Worm (Caenorhabditis elegans) whole organism, L4 larva: ENCODE data around the gene rpl-15.
A peak's percentile ranks its signal among the peaks of the same experiment; 100 is the strongest.

Source experiments
- F49E8.2 ChIP-seq: sonication (generic microtip); optimal IDR thresholded peaks from 2 replicates; lab custom pipeline; 2016; ENCODE audit warnings: missing compliant biosample characterization, mild to moderate bottlenecking, missing genetic modification characterization, borderline replicate concordance
- T26A8.4 ChIP-seq: fragments of 200-800 bp; sonication (Bioruptor generic); IDR thresholded peaks from 2 replicates; pipeline ENCODE4 v1.3.6; 2022; ENCODE audit warnings: missing genetic modification characterization, missing compliant biosample characterization
- Y48G9A.11 ChIP-seq: fragments of 200-800 bp; sonication (Bioruptor generic); IDR thresholded peaks from 2 replicates; pipeline ENCODE4 v1.3.6; 2022; ENCODE audit warnings: missing genetic modification reagents, missing genetic modification characterization, missing compliant biosample characterization
- Y5F2A.4 ChIP-seq: fragments of 200-800 bp; sonication (Bioruptor generic); optimal IDR thresholded peaks from 2 replicates; lab custom pipeline; 2018; ENCODE audit warnings: mild to moderate bottlenecking, missing genetic modification characterization, missing compliant biosample characterization
- Y75B8A.6 ChIP-seq: fragments of 200-800 bp; sonication (Bioruptor generic); IDR thresholded peaks from 2 replicates; pipeline ENCODE4 v1.3.6; 2022; ENCODE audit warnings: missing genetic modification reagents, missing genetic modification characterization, missing compliant biosample characterization
- ama-1 ChIP-seq: fragments of 150-350 bp; optimal IDR thresholded peaks from 2 replicates; lab custom pipeline; 2014; ENCODE audit warnings: inconsistent platforms, mixed read lengths
- attf-4 ChIP-seq: sonication (generic microtip); optimal IDR thresholded peaks from 3 replicates; lab custom pipeline; 2017; ENCODE audit warnings: missing biosample characterization, missing genetic modification characterization
- ceh-32 ChIP-seq: sonication (generic microtip); optimal IDR thresholded peaks from 2 replicates; lab custom pipeline; 2016; ENCODE audit warnings: mild to moderate bottlenecking, missing genetic modification characterization, missing compliant biosample characterization; ENCODE audit not compliant: poor library complexity
- ceh-44 ChIP-seq: fragments of 200-800 bp; sonication (Bioruptor generic); IDR thresholded peaks from 2 replicates; pipeline ENCODE4 v1.3.6; 2022; ENCODE audit warnings: missing genetic modification reagents, missing genetic modification characterization, missing compliant biosample characterization
- daf-16 ChIP-seq, 3 experiments: sonication (generic microtip); optimal IDR thresholded peaks; 2 replicates each; lab custom pipeline; 2016 to 2017; ENCODE audit warnings: missing genetic modification characterization in 3 of 3, missing genetic modification reagents in 3 of 3, mild to moderate bottlenecking in 2 of 3, missing compliant biosample characterization in 2 of 3, missing biosample characterization in 1 of 3, moderate library complexity in 1 of 3
- daf-8 ChIP-seq: fragments of 200-800 bp; sonication (Bioruptor generic); IDR thresholded peaks from 2 replicates; pipeline ENCODE4 v1.3.6; 2022; ENCODE audit warnings: missing genetic modification characterization, missing compliant biosample characterization
- dmd-6 ChIP-seq: fragments of 200-800 bp; sonication (Bioruptor generic); IDR thresholded peaks from 2 replicates; pipeline ENCODE4 v1.3.6; 2022; ENCODE audit warnings: missing genetic modification reagents, missing genetic modification characterization, missing compliant biosample characterization
- dmd-8 ChIP-seq: fragments of 200-800 bp; sonication (Bioruptor generic); IDR thresholded peaks from 2 replicates; pipeline ENCODE4 v1.3.6; 2022; ENCODE audit warnings: missing genetic modification characterization, missing compliant biosample characterization
- duxl-1 ChIP-seq: sonication (generic microtip); optimal IDR thresholded peaks from 2 replicates; lab custom pipeline; 2016; ENCODE audit warnings: mild to moderate bottlenecking, missing genetic modification characterization, moderate library complexity, missing compliant biosample characterization; ENCODE audit not compliant: poor library complexity
- dve-1 ChIP-seq: sonication (generic microtip); optimal IDR thresholded peaks from 2 replicates; lab custom pipeline; 2017; ENCODE audit warnings: antibody characterized with exemption, mild to moderate bottlenecking, missing genetic modification characterization, missing compliant biosample characterization; ENCODE audit not compliant: insufficient read depth
- egl-43 ChIP-seq: fragments of 200-800 bp; sonication (Bioruptor generic); IDR thresholded peaks from 2 replicates; pipeline ENCODE4 v1.3.6; 2022; ENCODE audit warnings: missing genetic modification reagents, missing genetic modification characterization, missing compliant biosample characterization
- hmg-1.1 ChIP-seq: fragments of 200-800 bp; sonication (Bioruptor generic); IDR thresholded peaks from 2 replicates; pipeline ENCODE4 v1.3.6; 2022; ENCODE audit warnings: missing genetic modification reagents, missing genetic modification characterization, missing compliant biosample characterization
- jun-1 ChIP-seq: fragments of 150-350 bp; optimal IDR thresholded peaks from 2 replicates; lab custom pipeline; 2014; ENCODE audit warnings: missing biosample characterization, missing genetic modification reagents, missing genetic modification characterization
- lim-7 ChIP-seq: fragments of 200-800 bp; sonication (Bioruptor generic); IDR thresholded peaks from 2 replicates; pipeline ENCODE4 v1.3.6; 2022; ENCODE audit warnings: missing genetic modification characterization, missing compliant biosample characterization
- lin-1 ChIP-seq: fragments of 200-800 bp; sonication (Bioruptor generic); IDR thresholded peaks from 2 replicates; pipeline ENCODE4 v1.3.6; 2022; ENCODE audit warnings: missing genetic modification reagents, missing genetic modification characterization, missing compliant biosample characterization
- lin-13 ChIP-seq: fragments of 150-350 bp; optimal IDR thresholded peaks from 2 replicates; lab custom pipeline; 2014; ENCODE audit warnings: missing biosample characterization, missing genetic modification reagents, missing genetic modification characterization
- lin-29 ChIP-seq: fragments of 200-800 bp; sonication (Bioruptor generic); IDR thresholded peaks from 2 replicates; pipeline ENCODE4 v1.3.6; 2022; ENCODE audit warnings: missing genetic modification reagents, missing genetic modification characterization, missing compliant biosample characterization
- lin-39 ChIP-seq: fragments of 150-350 bp; optimal IDR thresholded peaks from 2 replicates; lab custom pipeline; 2014; ENCODE audit warnings: missing biosample characterization, missing genetic modification reagents, missing genetic modification characterization
- lsy-2 ChIP-seq, 2 experiments: fragments of 150-350 bp in 1 of 2; sonication (generic microtip) in 1 of 2; optimal IDR thresholded peaks; 2 replicates each; lab custom pipeline; 2014 to 2017; ENCODE audit warnings: missing biosample characterization in 2 of 2, missing genetic modification characterization in 2 of 2
- mdt-29 ChIP-seq: fragments of 200-800 bp; sonication (Bioruptor generic); IDR thresholded peaks from 2 replicates; pipeline ENCODE4 v1.3.6; 2022; ENCODE audit warnings: missing genetic modification reagents, missing genetic modification characterization, missing compliant biosample characterization
- mep-1 ChIP-seq: fragments of 150-350 bp; sonication (generic microtip); optimal IDR thresholded peaks from 3 replicates; lab custom pipeline; 2014; ENCODE audit warnings: missing biosample characterization, missing genetic modification characterization
- mes-2 ChIP-seq: sonication (generic microtip); optimal IDR thresholded peaks from 2 replicates; lab custom pipeline; 2016; ENCODE audit warnings: missing genotype, mild to moderate bottlenecking, missing genetic modification characterization, missing compliant biosample characterization; ENCODE audit not compliant: poor library complexity, severe bottlenecking
- mxl-3 ChIP-seq: fragments of 200-800 bp; sonication (Bioruptor generic); optimal IDR thresholded peaks from 2 replicates; lab custom pipeline; 2018; ENCODE audit warnings: mild to moderate bottlenecking, missing genetic modification characterization, missing compliant biosample characterization
- nhr-111 ChIP-seq: fragments of 200-800 bp; sonication (Bioruptor generic); optimal IDR thresholded peaks from 2 replicates; lab custom pipeline; 2018; ENCODE audit warnings: mild to moderate bottlenecking, missing genetic modification characterization, missing compliant biosample characterization
- nhr-237 ChIP-seq: sonication (generic microtip); optimal IDR thresholded peaks from 2 replicates; lab custom pipeline; 2017; ENCODE audit warnings: missing biosample characterization, missing genetic modification characterization
- nhr-41 ChIP-seq: fragments of 200-800 bp; sonication (Bioruptor generic); IDR thresholded peaks from 2 replicates; pipeline ENCODE4 v1.3.6; 2022; ENCODE audit warnings: missing genetic modification reagents, missing genetic modification characterization, missing compliant biosample characterization
- nhr-42 ChIP-seq: fragments of 200-800 bp; sonication (Bioruptor generic); IDR thresholded peaks from 2 replicates; pipeline ENCODE4 v1.3.6; 2022; ENCODE audit warnings: missing genetic modification characterization, missing compliant biosample characterization
- nhr-48 ChIP-seq: sonication (generic microtip); optimal IDR thresholded peaks from 2 replicates; lab custom pipeline; 2016; ENCODE audit warnings: mild to moderate bottlenecking, missing genetic modification characterization, missing compliant biosample characterization
- nhr-76 ChIP-seq: fragments of 150-350 bp; optimal IDR thresholded peaks from 2 replicates; lab custom pipeline; 2014; ENCODE audit warnings: missing biosample characterization, missing genetic modification characterization
- pha-4 ChIP-seq, 2 experiments: fragments of 150-350 bp in 1 of 2; fragments of 200-800 bp in 1 of 2; sonication (Bioruptor generic) in 1 of 2; IDR thresholded peaks in 1 of 2; optimal IDR thresholded peaks in 1 of 2; 2 replicates each; pipeline versions ENCODE4 v1.3.6 to Lab custom; 2014 to 2022; ENCODE audit warnings: missing genetic modification characterization in 2 of 2, missing genetic modification reagents in 2 of 2, missing biosample characterization in 1 of 2, missing compliant biosample characterization in 1 of 2
- saeg-2 ChIP-seq: fragments of 200-800 bp; sonication (Bioruptor generic); IDR thresholded peaks from 2 replicates; pipeline ENCODE4 v1.3.6; 2022; ENCODE audit warnings: missing genetic modification reagents, missing genetic modification characterization, missing compliant biosample characterization
- set-16 ChIP-seq: fragments of 200-800 bp; sonication (Bioruptor generic); IDR thresholded peaks from 2 replicates; pipeline ENCODE4 v1.3.6; 2022; ENCODE audit warnings: missing genetic modification reagents, missing genetic modification characterization, missing compliant biosample characterization
- snpc-1.2 ChIP-seq: fragments of 200-800 bp; sonication (Bioruptor generic); IDR thresholded peaks from 2 replicates; pipeline ENCODE4 v1.3.6; 2022; ENCODE audit warnings: missing genetic modification reagents, missing genetic modification characterization, missing compliant biosample characterization
- snpc-4 ChIP-seq: fragments of 150-350 bp; optimal IDR thresholded peaks from 2 replicates; lab custom pipeline; 2014; ENCODE audit warnings: missing biosample characterization, missing genetic modification characterization
- tag-97 ChIP-seq: fragments of 200-800 bp; sonication (Bioruptor generic); IDR thresholded peaks from 2 replicates; pipeline ENCODE4 v1.3.6; 2022; ENCODE audit warnings: missing genetic modification characterization, missing compliant biosample characterization
- vab-7 ChIP-seq: fragments of 200-800 bp; sonication (Bioruptor generic); IDR thresholded peaks from 2 replicates; pipeline ENCODE4 v1.3.6; 2022; ENCODE audit warnings: missing genetic modification reagents, missing genetic modification characterization, missing compliant biosample characterization
- ztf-11 ChIP-seq: fragments of 150-350 bp; optimal IDR thresholded peaks from 2 replicates; lab custom pipeline; 2014; ENCODE audit warnings: missing biosample characterization, missing genetic modification characterization

The rpl-15 gene

DNA sequence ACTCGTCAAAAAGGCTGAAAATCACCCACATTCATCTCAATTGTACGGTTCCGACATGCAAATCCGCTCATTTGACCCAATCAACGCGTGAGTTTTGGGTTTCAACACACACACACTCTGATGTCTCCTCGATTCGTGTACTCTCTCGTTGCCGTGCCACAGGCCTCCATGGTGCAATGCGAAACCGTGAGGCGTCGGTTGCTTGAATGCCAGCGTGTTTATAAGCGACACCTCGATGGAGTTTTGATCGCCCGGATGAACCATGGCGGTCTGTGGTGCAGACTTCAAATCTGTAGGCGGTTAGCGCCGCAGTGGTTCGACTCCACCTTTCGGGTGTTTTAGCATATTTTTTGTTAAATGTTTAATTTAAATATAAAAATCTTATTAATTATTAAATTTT is 3.6 kb upstream of the rpl-15 start (continued):
- peak; percentile 54 for TF ChIP-seq F49E8.2 (tag; lab: Kevin White, UChicago)
- TF ChIP-seq dve-1 (tag; lab: Kevin White, UChicago), result peak; percentile 39
- TF ChIP-seq mxl-3 (GFP tag; lab: Kevin White, UChicago), result peak; percentile 2
- TF ChIP-seq duxl-1 (tag; lab: Kevin White, UChicago), result peak; percentile 70
- TF ChIP-seq saeg-2 (GFP tag; lab: Robert Waterston, UW), result no peak
- TF ChIP-seq vab-7 (GFP tag; lab: Robert Waterston, UW), result peak; percentile 31; the same call in 1 of the 2 replicates
- peak; percentile 66 for TF ChIP-seq mep-1 (tag; lab: Kevin White, UChicago)
- peak; percentile 78 for TF ChIP-seq mes-2 (tag; lab: Kevin White, UChicago)
- TF ChIP-seq nhr-42 (GFP tag; lab: Robert Waterston, UW), result peak; percentile 50; the same call in 1 of the 2 replicates
- peak; percentile 44 for TF ChIP-seq set-16 (GFP tag; lab: Robert Waterston, UW)
- TF ChIP-seq mdt-29, result no peak
- peak; percentile 37; the same call in 1 of the 2 replicates for TF ChIP-seq T26A8.4 (GFP tag; lab: Robert Waterston, UW)
- 0 out of 2 replicates have a peak, but pooled peaks have one; percentile 52 for TF ChIP-seq dmd-8 (GFP tag; lab: Robert Waterston, UW)
- no peak for TF ChIP-seq lin-39 (tag; lab: Kevin White, UChicago)
- TF ChIP-seq snpc-4 (tag; lab: Kevin White, UChicago), result peak; percentile 92
- TF ChIP-seq ztf-11 (tag; lab: Kevin White, UChicago), result no peak
- TF ChIP-seq Y5F2A.4, result no peak
- peak; percentile 48; the same call in 1 of the 2 replicates for TF ChIP-seq snpc-1.2
- TF ChIP-seq dmd-6, result peak; percentile 29; the same call in 1 of the 2 replicates
- TF ChIP-seq jun-1 (tag; lab: Kevin White, UChicago), result no peak
- no peak for TF ChIP-seq lim-7 (GFP tag; lab: Robert Waterston, UW)
- peak; percentile 66; the same call in 1 of the 2 replicates for TF ChIP-seq egl-43
- peak; percentile 61 for TF ChIP-seq lin-13 (GFP tag; lab: Kevin White, UChicago)
- TF ChIP-seq hmg-1.1 (GFP tag; lab: Robert Waterston, UW), result peak; percentile 61; the same call in 1 of the 2 replicates
- TF ChIP-seq daf-8, result no peak
- TF ChIP-seq, all 104 proteins: peak for 30

DNA sequence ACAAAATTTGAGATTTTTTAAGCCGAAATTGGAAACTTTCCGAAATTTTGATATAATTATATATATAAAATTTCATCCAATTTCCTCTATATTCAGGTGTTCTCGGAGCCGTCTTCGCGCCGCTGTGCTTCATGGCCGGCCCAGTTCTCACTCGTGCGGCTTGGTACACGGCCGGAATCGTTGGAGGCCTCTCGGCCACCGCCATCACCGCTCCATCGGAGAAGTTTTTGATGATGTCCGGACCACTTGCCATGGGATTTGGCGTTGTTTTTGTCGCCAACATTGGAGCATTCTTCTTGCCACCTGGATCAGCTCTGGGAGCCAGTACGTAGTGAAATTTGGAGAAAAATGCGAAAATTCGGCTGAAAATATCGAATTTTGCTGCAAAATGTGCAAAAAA is 2.7 kb upstream of the rpl-15 start:
- no peak for TF ChIP-seq lim-7 (GFP tag; lab: Robert Waterston, UW)
- no peak for TF ChIP-seq duxl-1 (tag; lab: Kevin White, UChicago)
- no peak for TF ChIP-seq daf-16 (GFP tag; optimal IDR thresholded peaks at IDR 0.05; lab: Kevin White, UChicago)
- no peak for TF ChIP-seq daf-16 (tag; optimal IDR thresholded peaks at IDR 0.05; lab: Kevin White, UChicago)
- TF ChIP-seq egl-43, result 0 out of 2 replicates have a peak, but pooled peaks have one; percentile 6
- no peak for TF ChIP-seq attf-4 (tag; lab: Kevin White, UChicago)
- peak; percentile 69 for TF ChIP-seq set-16 (GFP tag; lab: Robert Waterston, UW)

DNA sequence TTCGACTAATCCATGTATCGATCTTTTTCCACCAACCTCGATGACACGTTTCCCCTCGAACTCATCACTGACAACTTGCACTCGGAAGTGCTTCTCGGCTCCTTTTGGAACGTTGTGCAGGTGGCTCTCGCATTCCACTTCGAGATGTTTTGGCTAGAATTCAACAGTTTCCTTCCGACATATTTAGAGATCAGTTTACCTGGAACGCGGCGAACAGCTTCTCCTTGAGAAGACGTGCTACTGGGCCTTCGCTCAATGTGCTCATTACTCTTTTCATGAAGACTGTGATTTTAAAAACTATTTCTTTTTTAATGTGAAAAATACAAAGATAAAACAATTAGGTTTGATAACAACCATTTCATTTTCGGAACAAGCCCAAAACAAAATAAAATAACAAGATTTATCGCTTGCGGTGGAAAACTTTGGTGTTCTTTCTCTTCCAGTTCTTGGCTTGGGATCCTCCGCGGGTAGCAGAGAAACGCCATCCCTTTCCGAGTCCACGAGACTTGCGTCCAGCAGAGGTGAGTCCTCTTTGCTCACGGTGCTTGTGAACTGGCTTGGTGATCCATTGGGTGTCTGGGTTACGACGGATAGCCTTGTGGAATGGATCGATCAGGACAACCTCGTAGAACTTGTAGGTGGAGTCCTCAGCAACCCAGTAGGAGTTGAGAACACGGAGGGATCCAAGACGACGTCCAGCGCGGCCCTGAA is 1.1 kb downstream of the rpl-15 start, which contains the start of gene K11H12.1:
Gene K11H12.1 (minus strand): TSS at position 284 of the 711 bp plus-strand sequence.
- TF ChIP-seq lin-1 (GFP tag; lab: Robert Waterston, UW), result peak; percentile 36; the same call in 1 of the 2 replicates
- TF ChIP-seq nhr-48 (tag; lab: Kevin White, UChicago), result no peak
- no peak for TF ChIP-seq Y75B8A.6
- no peak for TF ChIP-seq lin-29 (GFP tag; lab: Robert Waterston, UW)
- TF ChIP-seq set-16 (GFP tag; lab: Robert Waterston, UW), result peak; percentile 34; the same call in 1 of the 2 replicates
- no peak for TF ChIP-seq ama-1 (lab: Kevin White, UChicago)
- no peak for TF ChIP-seq ceh-32 (tag; lab: Kevin White, UChicago)
- no peak for TF ChIP-seq nhr-41
- TF ChIP-seq snpc-1.2, result peak; percentile 72; the same call in 1 of the 2 replicates
- TF ChIP-seq Y5F2A.4, result peak; percentile 8
- TF ChIP-seq nhr-76, result no peak
- no peak for TF ChIP-seq tag-97 (GFP tag; lab: Robert Waterston, UW)
- TF ChIP-seq Y48G9A.11 (GFP tag; lab: Robert Waterston, UW), result peak; percentile 51; the same call in 1 of the 2 replicates
- peak; percentile 54; the same call in 1 of the 2 replicates for TF ChIP-seq dmd-8 (GFP tag; lab: Robert Waterston, UW)
- no peak for TF ChIP-seq dve-1 (tag; lab: Kevin White, UChicago)
- peak; percentile 54; the same call in 1 of the 2 replicates for TF ChIP-seq lim-7 (GFP tag; lab: Robert Waterston, UW)
- TF ChIP-seq nhr-111 (GFP tag; lab: Kevin White, UChicago), result peak; percentile 46
- TF ChIP-seq lin-39 (tag; lab: Kevin White, UChicago), result no peak
- no peak for TF ChIP-seq ceh-44 (GFP tag; lab: Robert Waterston, UW)
- no peak for TF ChIP-seq nhr-237 (tag; lab: Kevin White, UChicago)
- TF ChIP-seq pha-4 (GFP tag; IDR thresholded peaks at IDR 0.05; lab: Robert Waterston, UW), result peak; percentile 43; the same call in 1 of the 2 replicates
- TF ChIP-seq pha-4 (tag; optimal IDR thresholded peaks at IDR 0.05; lab: Kevin White, UChicago), result no peak
- 0 out of 2 replicates have a peak, but pooled peaks have one; percentile 18 for TF ChIP-seq mdt-29
- peak in 1 of 2 experiments; percentile 8 for TF ChIP-seq lsy-2 (tag; optimal IDR thresholded peaks at IDR 0.05; lab: Kevin White, UChicago)
